Fruit fly (Drosophila melanogaster) whole organism, embryonic: ENCODE results near the gene snk.

Experiments used
- BEAF-32 ChIP-seq: fragments of 200-800 bp; sonication (Bioruptor generic); optimal IDR thresholded peaks from 3 replicates; lab custom pipeline; 2017; ENCODE audit warnings: missing biosample characterization, missing genetic modification characterization, mild to moderate bottlenecking, moderate library complexity, missing genetic modification reagents
- CG10147 ChIP-seq: fragments of 200-800 bp; sonication (Bioruptor generic); optimal IDR thresholded peaks from 2 replicates; lab custom pipeline; 2019; ENCODE audit warnings: missing biosample characterization, mild to moderate bottlenecking, missing genetic modification characterization, moderate library complexity
- CG1024 ChIP-seq: fragments of 200-800 bp; sonication (Bioruptor generic); IDR thresholded peaks from 2 replicates; pipeline ENCODE4 v1.3.6; 2022; ENCODE audit warnings: missing biosample characterization, missing genetic modification characterization
- CG11085 ChIP-seq: fragments of 200-800 bp; sonication (Bioruptor generic); IDR thresholded peaks from 2 replicates; pipeline ENCODE4 v1.3.6; 2022; ENCODE audit warnings: missing biosample characterization, missing genetic modification characterization
- CG11723 ChIP-seq: fragments of 200-800 bp; sonication (Bioruptor generic); optimal IDR thresholded peaks from 2 replicates; lab custom pipeline; 2017; ENCODE audit warnings: missing biosample characterization, mild to moderate bottlenecking, missing genetic modification characterization
- CG12071 ChIP-seq: fragments of 200-800 bp; sonication (Bioruptor generic); optimal IDR thresholded peaks from 3 replicates; lab custom pipeline; 2018; ENCODE audit warnings: missing biosample characterization, mild to moderate bottlenecking, missing genetic modification characterization
- CG12104 ChIP-seq: fragments of 200-800 bp; sonication (Bioruptor generic); optimal IDR thresholded peaks from 3 replicates; lab custom pipeline; 2016; ENCODE audit warnings: missing biosample characterization, missing genetic modification characterization
- CG13287 ChIP-seq: fragments of 200-800 bp; sonication (Bioruptor generic); IDR thresholded peaks from 2 replicates; pipeline ENCODE4 v1.3.6; 2022; ENCODE audit warnings: missing biosample characterization, missing genetic modification characterization; ENCODE audit not compliant: partially characterized antibody
- CG13894 ChIP-seq: fragments of 200-800 bp; sonication (Bioruptor generic); optimal IDR thresholded peaks from 3 replicates; lab custom pipeline; 2018; ENCODE audit warnings: missing biosample characterization, mild to moderate bottlenecking, missing genetic modification characterization, moderate library complexity
- CG14441 ChIP-seq: fragments of 200-800 bp; sonication (Bioruptor generic); IDR thresholded peaks from 2 replicates; pipeline ENCODE4 v1.3.6; 2022; ENCODE audit warnings: missing biosample characterization, missing genetic modification characterization
- CG14710 ChIP-seq: fragments of 200-800 bp; sonication (Bioruptor generic); optimal IDR thresholded peaks from 3 replicates; lab custom pipeline; 2019; ENCODE audit warnings: missing biosample characterization, mild to moderate bottlenecking, missing genetic modification characterization, moderate library complexity
- CG15073 ChIP-seq: fragments of 200-800 bp; sonication (Bioruptor generic); optimal IDR thresholded peaks from 2 replicates; lab custom pipeline; 2016; ENCODE audit warnings: missing biosample characterization, missing genetic modification characterization
- CG15514 ChIP-seq: fragments of 200-800 bp; sonication (Bioruptor generic); optimal IDR thresholded peaks from 3 replicates; lab custom pipeline; 2017; ENCODE audit warnings: missing biosample characterization, missing genetic modification characterization, mild to moderate bottlenecking, moderate library complexity, missing genetic modification reagents
- CG18476 ChIP-seq: fragments of 200-800 bp; sonication (Bioruptor generic); optimal IDR thresholded peaks from 2 replicates; lab custom pipeline; 2016; ENCODE audit warnings: missing biosample characterization, mild to moderate bottlenecking, missing genetic modification characterization
- CG18619 ChIP-seq: fragments of 200-800 bp; sonication (Bioruptor generic); optimal IDR thresholded peaks from 3 replicates; lab custom pipeline; 2017; ENCODE audit warnings: missing biosample characterization, mild to moderate bottlenecking, missing genetic modification characterization
- CG2678 ChIP-seq: fragments of 200-800 bp; sonication (Bioruptor generic); optimal IDR thresholded peaks from 3 replicates; lab custom pipeline; 2019; ENCODE audit warnings: missing biosample characterization, mild to moderate bottlenecking, missing genetic modification characterization, moderate library complexity
- CG5180 ChIP-seq: fragments of 200-800 bp; sonication (Bioruptor generic); optimal IDR thresholded peaks from 3 replicates; lab custom pipeline; 2017; ENCODE audit warnings: missing biosample characterization, missing genetic modification characterization, mild to moderate bottlenecking, moderate library complexity, missing genetic modification reagents
- CG6683 ChIP-seq: fragments of 200-800 bp; sonication (Bioruptor generic); optimal IDR thresholded peaks from 2 replicates; lab custom pipeline; 2017; ENCODE audit warnings: missing biosample characterization, mild to moderate bottlenecking, missing genetic modification characterization, missing genetic modification reagents
- CG7745 ChIP-seq: fragments of 200-800 bp; sonication (Bioruptor generic); optimal IDR thresholded peaks from 2 replicates; lab custom pipeline; 2018; ENCODE audit warnings: missing biosample characterization, mild to moderate bottlenecking, missing genetic modification characterization, moderate library complexity
- CG7963 ChIP-seq: fragments of 200-800 bp; sonication (Bioruptor generic); IDR thresholded peaks from 3 replicates; pipeline ENCODE4 v1.3.6; 2022; ENCODE audit warnings: missing biosample characterization, missing genetic modification characterization; ENCODE audit not compliant: partially characterized antibody
- CG8944 ChIP-seq: fragments of 200-800 bp; sonication (Bioruptor generic); optimal IDR thresholded peaks from 3 replicates; lab custom pipeline; 2016; ENCODE audit warnings: missing biosample characterization, missing genetic modification characterization
- CG9437 ChIP-seq: fragments of 200-800 bp; sonication (Bioruptor generic); optimal IDR thresholded peaks from 2 replicates; lab custom pipeline; 2018; ENCODE audit warnings: missing biosample characterization, mild to moderate bottlenecking, missing genetic modification characterization
- CkIIα-i1 ChIP-seq: fragments of 200-800 bp; sonication (Bioruptor generic); IDR thresholded peaks from 2 replicates; pipeline ENCODE4 v1.3.6; 2022; ENCODE audit warnings: missing biosample characterization, missing genetic modification characterization
- Dp ChIP-seq: fragments of 200-800 bp; sonication (Bioruptor generic); optimal IDR thresholded peaks from 2 replicates; lab custom pipeline; 2018; ENCODE audit warnings: missing biosample characterization, mild to moderate bottlenecking, missing genetic modification characterization, moderate library complexity
- Elba2 ChIP-seq: fragments of 200-800 bp; sonication (Bioruptor generic); optimal IDR thresholded peaks from 3 replicates; lab custom pipeline; 2016; ENCODE audit warnings: missing biosample characterization, missing genetic modification characterization
- HHEX ChIP-seq: fragments of 200-800 bp; sonication (Bioruptor generic); optimal IDR thresholded peaks from 3 replicates; lab custom pipeline; 2017; ENCODE audit warnings: missing biosample characterization, mild to moderate bottlenecking, missing genetic modification characterization, missing genetic modification reagents
- HLH4C ChIP-seq: fragments of 200-800 bp; sonication (Bioruptor generic); IDR thresholded peaks from 3 replicates; pipeline ENCODE4 v1.3.6; 2022; ENCODE audit warnings: missing biosample characterization, missing genetic modification characterization; ENCODE audit not compliant: partially characterized antibody
- MESR4 ChIP-seq: fragments of 200-800 bp; sonication (Bioruptor generic); optimal IDR thresholded peaks from 2 replicates; lab custom pipeline; 2018; ENCODE audit warnings: missing biosample characterization, mild to moderate bottlenecking, missing genetic modification characterization, moderate library complexity
- Nf-YC ChIP-seq: fragments of 200-800 bp; optimal IDR thresholded peaks from 3 replicates; lab custom pipeline; 2019; ENCODE audit warnings: missing biosample characterization, mild to moderate bottlenecking, missing genetic modification characterization, moderate library complexity
- Rfx ChIP-seq: fragments of 200-800 bp; sonication (Bioruptor generic); IDR thresholded peaks from 2 replicates; pipeline ENCODE4 v1.3.6; 2022; ENCODE audit warnings: missing biosample characterization, missing genetic modification characterization
- Sin3A ChIP-seq: fragments of >200 bp; optimal IDR thresholded peaks from 2 replicates; lab custom pipeline; 2018
- Sox102F ChIP-seq: fragments of 200-800 bp; sonication (Bioruptor generic); optimal IDR thresholded peaks from 2 replicates; lab custom pipeline; 2018; ENCODE audit warnings: missing biosample characterization, mild to moderate bottlenecking, missing genetic modification characterization, moderate library complexity
- croc ChIP-seq: fragments of 200-800 bp; sonication (Bioruptor generic); conservative IDR thresholded peaks from 3 replicates; pipeline ENCODE4 v1.3.6; 2022; ENCODE audit warnings: missing biosample characterization, missing genetic modification characterization
- dati ChIP-seq: fragments of 200-800 bp; sonication (Bioruptor generic); IDR thresholded peaks from 2 replicates; pipeline ENCODE4 v1.3.6; 2022; ENCODE audit warnings: missing biosample characterization, missing genetic modification characterization
- dmrt11E ChIP-seq: fragments of 200-800 bp; sonication (Bioruptor generic); optimal IDR thresholded peaks from 3 replicates; lab custom pipeline; 2018; ENCODE audit warnings: missing biosample characterization, mild to moderate bottlenecking, missing genetic modification characterization, moderate library complexity
- en ChIP-seq: fragments of 200-800 bp; sonication (Bioruptor generic); optimal IDR thresholded peaks from 2 replicates; lab custom pipeline; 2016; ENCODE audit warnings: missing biosample characterization, missing genetic modification characterization
- gce ChIP-seq: fragments of 200-800 bp; sonication (Bioruptor generic); IDR thresholded peaks from 3 replicates; pipeline ENCODE4 v1.3.6; 2022; ENCODE audit warnings: missing biosample characterization, missing genetic modification characterization
- gcm2 ChIP-seq: fragments of 200-800 bp; sonication (Bioruptor generic); optimal IDR thresholded peaks from 2 replicates; lab custom pipeline; 2016; ENCODE audit warnings: missing biosample characterization, missing genetic modification characterization
- gfzf ChIP-seq: fragments of 200-800 bp; sonication (Bioruptor generic); optimal IDR thresholded peaks from 2 replicates; lab custom pipeline; 2016; ENCODE audit warnings: missing biosample characterization, mild to moderate bottlenecking, missing genetic modification characterization, moderate library complexity
- grau ChIP-seq: fragments of 200-800 bp; optimal IDR thresholded peaks from 3 replicates; lab custom pipeline; 2019; ENCODE audit warnings: missing biosample characterization, mild to moderate bottlenecking, missing genetic modification characterization, moderate library complexity
- her ChIP-seq: fragments of 200-800 bp; sonication (Bioruptor generic); optimal IDR thresholded peaks from 2 replicates; lab custom pipeline; 2016; ENCODE audit warnings: missing biosample characterization, missing genetic modification characterization
- mam ChIP-seq: fragments of 200-800 bp; sonication (Bioruptor generic); optimal IDR thresholded peaks from 3 replicates; lab custom pipeline; 2016; ENCODE audit warnings: missing biosample characterization, missing genetic modification characterization
- nerfin-1 ChIP-seq: fragments of 200-800 bp; sonication (Bioruptor generic); optimal IDR thresholded peaks from 3 replicates; lab custom pipeline; 2019; ENCODE audit warnings: missing biosample characterization, mild to moderate bottlenecking, missing genetic modification characterization, moderate library complexity
- nmo ChIP-seq: fragments of 200-800 bp; sonication (Bioruptor generic); optimal IDR thresholded peaks from 2 replicates; lab custom pipeline; 2018; ENCODE audit warnings: missing biosample characterization, mild to moderate bottlenecking, missing genetic modification characterization, moderate library complexity
- otp ChIP-seq: fragments of 200-800 bp; sonication (Bioruptor generic); IDR thresholded peaks from 3 replicates; pipeline ENCODE4, ENCODE4 v1.3.6; 2022; ENCODE audit warnings: missing biosample characterization, missing genetic modification characterization
- sna ChIP-seq: fragments of 200-800 bp; sonication (Bioruptor generic); IDR thresholded peaks from 2 replicates; pipeline ENCODE4 v1.3.6; 2022; ENCODE audit warnings: missing biosample characterization, missing genetic modification characterization; ENCODE audit not compliant: partially characterized antibody
- trem ChIP-seq: fragments of 200-800 bp; optimal IDR thresholded peaks from 3 replicates; lab custom pipeline; 2019; ENCODE audit warnings: missing biosample characterization, mild to moderate bottlenecking, missing genetic modification characterization, moderate library complexity
- unpg ChIP-seq: fragments of 200-800 bp; sonication (Bioruptor generic); optimal IDR thresholded peaks from 3 replicates; lab custom pipeline; 2018; ENCODE audit warnings: missing biosample characterization, mild to moderate bottlenecking, missing genetic modification characterization, moderate library complexity
- wek ChIP-seq: fragments of 200-800 bp; sonication (Bioruptor generic); optimal IDR thresholded peaks from 3 replicates; lab custom pipeline; 2018; ENCODE audit warnings: missing biosample characterization, mild to moderate bottlenecking, missing genetic modification characterization, moderate library complexity

snk gene

DNA sequence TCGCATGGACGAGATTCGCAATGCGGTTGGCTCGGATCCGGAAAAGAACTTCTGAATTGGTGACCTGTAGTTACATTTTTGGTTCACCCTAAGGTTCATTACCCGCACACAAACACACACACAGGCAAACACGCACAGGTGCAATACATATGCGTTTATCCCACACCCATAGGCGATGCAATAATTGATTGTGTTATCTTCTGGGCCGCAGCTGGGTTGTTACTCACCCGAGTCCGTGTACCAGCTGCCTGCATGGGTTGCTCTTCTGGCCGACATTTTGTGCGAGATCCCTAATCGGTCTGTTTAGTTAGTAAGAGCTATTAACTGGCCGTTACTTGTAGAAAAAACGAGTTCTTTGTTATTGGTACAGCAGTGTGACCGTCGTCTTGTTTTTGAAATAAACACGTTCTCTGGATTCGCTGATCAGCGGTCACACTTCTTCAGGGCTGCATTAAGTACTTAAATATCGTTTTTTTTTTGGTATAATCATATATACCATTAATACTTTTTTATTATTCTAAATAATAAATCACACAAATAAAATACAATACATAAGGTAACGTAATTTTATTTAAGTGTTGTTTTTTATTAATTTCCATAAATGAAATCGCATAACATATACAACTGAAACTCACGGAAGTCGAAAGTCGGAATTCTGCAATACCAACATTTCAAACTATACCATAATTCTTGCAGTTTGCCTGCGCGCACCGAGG, 31.5 kb downstream of the snk start, which contains the start of gene CG8031 (continued):
- TF ChIP-seq gce (GFP tag; lab: Robert Waterston, UW) (no peak), CG2678 (tag; lab: Kevin White, UChicago) (no peak), CG13894 (tag; lab: Kevin White, UChicago) (no peak), CG1024 (GFP tag; lab: Robert Waterston, UW) (no peak), HHEX (GFP tag; lab: Kevin White, UChicago) (no peak), nerfin-1 (no peak), CG15073 (GFP tag; lab: Kevin White, UChicago) (no peak), CG12104 (peak; percentile 14), CG11723 (GFP tag; lab: Kevin White, UChicago) (no peak), CG8944 (GFP tag; lab: Kevin White, UChicago) (no peak), gfzf (GFP tag; lab: Kevin White, UChicago) (peak; percentile 82), otp (no peak), CG7963 (GFP tag; lab: Robert Waterston, UW) (no peak), CG14441 (GFP tag; lab: Robert Waterston, UW) (no peak), HLH4C (GFP tag; lab: Robert Waterston, UW) (no peak), CG18619 (no peak), CkIIα-i1 (GFP tag; lab: Robert Waterston, UW) (no peak), CG11085 (GFP tag; lab: Robert Waterston, UW) (no peak), Rfx (GFP tag; lab: Robert Waterston, UW) (no peak), trem (tag; lab: Kevin White, UChicago) (peak; percentile 26), MESR4 (GFP tag; lab: Kevin White, UChicago) (peak; percentile 97), dmrt11E (tag; lab: Kevin White, UChicago) (no peak), en (GFP tag; lab: Kevin White, UChicago) (no peak), CG15514 (GFP tag; lab: Kevin White, UChicago) (no peak), mam (GFP tag; lab: Kevin White, UChicago) (no peak), dati (GFP tag; lab: Robert Waterston, UW) (no peak), CG14710 (tag; lab: Kevin White, UChicago) (peak; percentile 83), CG13287 (no peak; the same call in 1 of the 2 replicates), CG9437 (GFP tag; lab: Kevin White, UChicago) (no peak), CG10147 (GFP tag; lab: Kevin White, UChicago) (no peak), CG5180 (GFP tag; lab: Kevin White, UChicago) (no peak), Sin3A (lab: Kevin White, UChicago) (peak; percentile 91), CG7745 (tag; lab: Kevin White, UChicago) (no peak), her (GFP tag; lab: Kevin White, UChicago) (no peak), CG18476 (no peak), nmo (GFP tag; lab: Kevin White, UChicago) (peak; percentile 68), Dp (GFP tag; lab: Kevin White, UChicago) (peak; percentile 52), Sox102F (no peak), CG12071 (GFP tag; lab: Kevin White, UChicago) (no peak), Elba2 (no peak), grau (no peak), unpg (GFP tag; lab: Kevin White, UChicago) (no peak), Nf-YC (tag; lab: Kevin White, UChicago) (no peak), gcm2 (GFP tag; lab: Kevin White, UChicago) (no peak), sna (GFP tag; lab: Robert Waterston, UW) (peak; percentile 55; the same call in 1 of the 2 replicates), BEAF-32 (GFP tag; lab: Kevin White, UChicago) (peak; percentile 60), wek (GFP tag; lab: Kevin White, UChicago) (no peak), croc (GFP tag; lab: Robert Waterston, UW) (no peak), CG6683 (GFP tag; lab: Kevin White, UChicago) (no peak)
